Fruit fly (Drosophila melanogaster): Measurements from ENCODE around the gene CG9795.

- no peak for TF ChIP-seq CG6163 (GFP tag; IDR thresholded peaks at IDR 0.05)
- no peak for TF ChIP-seq CG8632 (GFP tag; optimal IDR thresholded peaks at IDR 0.05)
- no peak for TF ChIP-seq CG34406 (GFP tag; optimal IDR thresholded peaks at IDR 0.05)
- no peak for TF ChIP-seq pdm3 (GFP tag; optimal IDR thresholded peaks at IDR 0.05)
- TF ChIP-seq Eip78C (GFP tag) = no peak
These were observed 37.3 kb upstream of the CG9795 start for dm6 chr3R:4282207-4282606.
